Worm (Caenorhabditis elegans): ENCODE measurements around the gene fbxa-172.

Gene fbxa-172

DNA sequence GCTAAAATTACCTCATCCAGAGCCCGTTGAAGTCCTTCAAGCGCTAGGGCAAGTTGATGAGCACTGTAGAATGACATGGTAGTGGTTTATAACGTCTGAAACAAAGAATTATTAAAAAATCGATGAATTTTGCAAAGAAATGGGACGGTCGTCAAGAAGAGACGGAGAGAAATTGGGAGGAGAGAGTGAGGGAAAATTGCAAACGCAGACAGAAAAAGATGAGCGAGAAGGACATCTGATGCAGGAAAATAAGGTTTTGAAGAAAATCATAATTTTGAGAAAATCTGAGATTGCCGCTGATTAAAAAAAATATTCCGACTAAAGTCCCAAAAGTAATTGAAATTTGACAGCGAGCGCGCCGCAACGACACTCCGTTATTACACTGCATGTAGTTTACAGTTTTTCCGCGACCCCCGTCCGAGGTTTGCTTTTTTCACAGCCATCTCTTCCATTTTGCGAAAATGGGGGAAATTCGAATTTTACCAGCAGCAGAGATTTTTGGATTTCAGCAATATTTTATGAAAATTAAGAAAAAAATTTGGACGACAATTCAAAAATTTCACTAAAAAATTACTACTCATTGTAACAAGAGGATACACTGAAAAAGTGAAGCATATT is 20.7 kb upstream of the fbxa-172 start, which contains the start of gene C18D4.6:
TSS of gene C18D4.6 (minus strand) at position 97 of the 618 bp plus-strand sequence.
- TF ChIP-seq fkh-10 (GFP tag; optimal IDR thresholded peaks at IDR 0.05), result no peak
- no peak for TF ChIP-seq zip-11 (GFP tag; IDR thresholded peaks at IDR 0.05)
- peak; percentile 85 for TF ChIP-seq duxl-1 (tag; optimal IDR thresholded peaks at IDR 0.05; ENCODE audit: poor library complexity)
- TF ChIP-seq dpl-1 (GFP tag; optimal IDR thresholded peaks at IDR 0.05), result peak; percentile 3
- TF ChIP-seq hif-1 (tag; optimal IDR thresholded peaks at IDR 0.05), result no peak
- no peak for TF ChIP-seq nhr-25 (tag; optimal IDR thresholded peaks at IDR 0.05; ENCODE audit: borderline replicate concordance, insufficient read depth)
- peak; percentile 54 for TF ChIP-seq mes-2 (tag; optimal IDR thresholded peaks at IDR 0.05; ENCODE audit: poor library complexity, severe bottlenecking)
- peak; percentile 83 for TF ChIP-seq T20F7.1 (GFP tag; optimal IDR thresholded peaks at IDR 0.05)
- TF ChIP-seq snpc-4 (tag; optimal IDR thresholded peaks at IDR 0.05), result no peak
- TF ChIP-seq Y75B8A.6 (GFP tag; IDR thresholded peaks at IDR 0.05), result no peak
- no peak for TF ChIP-seq F49E8.2 (tag; optimal IDR thresholded peaks at IDR 0.05; ENCODE audit: borderline replicate concordance)
- no peak for TF ChIP-seq lim-7 (GFP tag; IDR thresholded peaks at IDR 0.05)
- TF ChIP-seq skn-1 (tag; optimal IDR thresholded peaks at IDR 0.05), result no peak
- no peak for TF ChIP-seq Y48G9A.11 (GFP tag; IDR thresholded peaks at IDR 0.05)
- no peak for TF ChIP-seq daf-8 (GFP tag; IDR thresholded peaks at IDR 0.05)
- TF ChIP-seq ctbp-1 (GFP tag; IDR thresholded peaks at IDR 0.05), result no peak

- TF ChIP-seq zip-11 (GFP tag; IDR thresholded peaks at IDR 0.05) (no peak), aly-2 (tag; optimal IDR thresholded peaks at IDR 0.05) (no peak)
Measured at ce11 chrV:17539289-17539688, 19.8 kb upstream of the fbxa-172 start.

DNA sequence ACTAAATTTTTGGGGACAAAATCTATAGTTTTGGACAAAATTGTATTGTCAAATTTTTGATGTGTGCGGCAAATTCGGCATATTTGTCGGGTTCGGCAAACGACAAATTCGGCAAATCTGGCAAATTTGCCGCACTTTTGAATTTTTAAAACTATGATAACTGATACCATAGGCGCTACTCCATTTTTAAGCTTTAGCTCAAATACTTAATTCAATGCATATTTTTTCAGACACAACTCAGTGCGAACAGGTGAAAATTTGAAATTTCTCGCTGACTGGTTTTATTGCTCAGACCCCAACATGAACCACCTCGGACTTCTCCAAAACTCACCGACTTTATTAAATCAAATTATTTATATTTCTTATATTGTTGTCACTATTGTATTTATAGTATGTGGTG is 18.8 kb upstream of the fbxa-172 start, which contains the start of gene srz-25:
TSS of gene srz-25 (plus strand) at position 301 of the 400 bp plus-strand sequence.
- TF ChIP-seq set-16 (GFP tag; IDR thresholded peaks at IDR 0.05), result no peak
- no peak for TF ChIP-seq mxl-3 (GFP tag; optimal IDR thresholded peaks at IDR 0.05)
- TF ChIP-seq rbr-2 (tag; optimal IDR thresholded peaks at IDR 0.05), result no peak
- TF ChIP-seq lin-29 (GFP tag; IDR thresholded peaks at IDR 0.05), result no peak
- no peak for TF ChIP-seq pha-4 (GFP tag; IDR thresholded peaks at IDR 0.05)
- TF ChIP-seq pha-4 (tag; optimal IDR thresholded peaks at IDR 0.05), result no peak
- TF ChIP-seq unc-62 (GFP tag; optimal IDR thresholded peaks at IDR 0.05 in 1 of 2), result no peak
- TF ChIP-seq unc-62 (tag; optimal IDR thresholded peaks at IDR 0.05), result no peak
- no peak for TF ChIP-seq gei-8 (GFP tag; optimal IDR thresholded peaks at IDR 0.05)
- TF ChIP-seq snpc-4 (tag; optimal IDR thresholded peaks at IDR 0.05), result no peak
- no peak for TF ChIP-seq ceh-62 (tag; optimal IDR thresholded peaks at IDR 0.05)
- TF ChIP-seq mxl-2 (GFP tag; conservative IDR thresholded peaks at IDR 0.05), result no peak
- TF ChIP-seq lsy-2 (tag; optimal IDR thresholded peaks at IDR 0.05), result no peak
- TF ChIP-seq pqm-1 (tag; optimal IDR thresholded peaks at IDR 0.05), result no peak
- no peak for TF ChIP-seq lin-13 (GFP tag; optimal IDR thresholded peaks at IDR 0.05)

DNA sequence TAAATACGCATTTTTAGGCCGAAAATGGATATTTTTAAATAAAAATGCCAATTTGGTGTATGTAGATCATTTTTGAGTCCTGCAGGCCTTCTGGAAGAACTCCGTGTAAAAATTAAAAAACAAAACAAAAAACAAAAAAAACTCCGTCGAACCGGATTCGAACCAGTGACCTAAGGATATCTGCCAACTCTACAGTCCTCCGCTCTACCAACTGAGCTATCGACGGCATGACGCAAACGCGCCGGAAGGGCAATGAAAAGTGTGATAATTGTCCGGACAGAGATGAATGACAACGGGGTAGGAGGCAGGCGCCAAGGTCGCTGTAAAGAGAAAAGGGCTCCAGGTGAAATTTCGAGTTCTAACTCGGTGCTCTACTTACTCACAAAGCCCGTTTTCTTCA is 16.7 kb upstream of the fbxa-172 start:
- no peak for TF ChIP-seq cey-2 (tag; optimal IDR thresholded peaks at IDR 0.05; ENCODE audit: borderline replicate concordance, insufficient read depth)
- no peak for TF ChIP-seq tag-97 (GFP tag; IDR thresholded peaks at IDR 0.05)
- TF ChIP-seq nhr-42 (GFP tag; IDR thresholded peaks at IDR 0.05), result no peak
- no peak for TF ChIP-seq spr-3 (GFP tag; optimal IDR thresholded peaks at IDR 0.05)
- no peak for TF ChIP-seq fos-1 (tag; optimal IDR thresholded peaks at IDR 0.05)
- no peak for TF ChIP-seq aha-1 (tag)
- TF ChIP-seq ceh-32 (tag; optimal IDR thresholded peaks at IDR 0.05; ENCODE audit: poor library complexity), result no peak
- peak; percentile 1 for TF ChIP-seq mes-2 (tag; optimal IDR thresholded peaks at IDR 0.05; ENCODE audit: poor library complexity, severe bottlenecking)
- TF ChIP-seq Y48G9A.11 (GFP tag; IDR thresholded peaks at IDR 0.05), result no peak
- TF ChIP-seq daf-16 (GFP tag; optimal IDR thresholded peaks at IDR 0.05), result no peak
- peak; percentile 13 for TF ChIP-seq daf-16 (tag; optimal IDR thresholded peaks at IDR 0.05)
- TF ChIP-seq nhr-28 (tag; optimal IDR thresholded peaks at IDR 0.05), result no peak
- TF ChIP-seq T20F7.1 (GFP tag; optimal IDR thresholded peaks at IDR 0.05), result no peak
- no peak for TF ChIP-seq fkh-10 (GFP tag; optimal IDR thresholded peaks at IDR 0.05)
- no peak for TF ChIP-seq zip-2 (tag; optimal IDR thresholded peaks at IDR 0.05)
- no peak for TF ChIP-seq nhr-10 (tag; optimal IDR thresholded peaks at IDR 0.05)
- no peak for TF ChIP-seq mxl-2 (GFP tag; conservative IDR thresholded peaks at IDR 0.05)
- TF ChIP-seq nhr-77 (tag; optimal IDR thresholded peaks at IDR 0.05), result no peak
- TF ChIP-seq ZK546.5 (tag; optimal IDR thresholded peaks at IDR 0.05), result no peak
- no peak for TF ChIP-seq hlh-30 (tag; optimal IDR thresholded peaks at IDR 0.05; ENCODE audit: insufficient read depth)
- TF ChIP-seq saeg-2 (GFP tag; IDR thresholded peaks at IDR 0.05), result no peak
